Fruit fly (Drosophila melanogaster) whole organism, pupa: ENCODE results near the gene Dbp73D.

Source experiments
- CG10348 ChIP-seq: fragments of 200-800 bp; sonication (Bioruptor generic); IDR thresholded peaks from 2 replicates; pipeline ENCODE4 v1.3.6; 2022; ENCODE audit warnings: missing biosample characterization, missing genetic modification characterization
- CG12605 ChIP-seq: fragments of 200-800 bp; sonication (Bioruptor generic); IDR thresholded peaks from 2 replicates; pipeline ENCODE4 v1.3.6; 2022; ENCODE audit warnings: missing biosample characterization, missing genetic modification characterization
- CG13204 ChIP-seq: fragments of 200-800 bp; sonication (Bioruptor generic); optimal IDR thresholded peaks from 2 replicates; lab custom pipeline; 2018; ENCODE audit warnings: missing biosample characterization, mild to moderate bottlenecking, missing genetic modification characterization, moderate library complexity
- CG14655 ChIP-seq: fragments of 200-800 bp; sonication (Bioruptor generic); optimal IDR thresholded peaks from 3 replicates; lab custom pipeline; 2017; ENCODE audit warnings: mild to moderate bottlenecking, missing biosample characterization, missing genetic modification reagents, missing genetic modification characterization
- CG15710 ChIP-seq: fragments of 200-800 bp; sonication (Bioruptor generic); optimal IDR thresholded peaks from 2 replicates; lab custom pipeline; 2018; ENCODE audit warnings: missing biosample characterization, mild to moderate bottlenecking, missing genetic modification characterization, moderate library complexity
- CG17806 ChIP-seq: fragments of 200-800 bp; sonication (Bioruptor generic); optimal IDR thresholded peaks from 2 replicates; lab custom pipeline; 2018; ENCODE audit warnings: missing biosample characterization, mild to moderate bottlenecking, missing genetic modification characterization, moderate library complexity
- CG32121 ChIP-seq: fragments of 200-800 bp; sonication (Bioruptor generic); IDR thresholded peaks from 2 replicates; pipeline ENCODE4 v1.3.6; 2022; ENCODE audit warnings: missing biosample characterization, missing genetic modification characterization
- CG34367 ChIP-seq: fragments of 200-800 bp; sonication (Bioruptor generic); optimal IDR thresholded peaks from 2 replicates; lab custom pipeline; 2018; ENCODE audit warnings: missing biosample characterization, mild to moderate bottlenecking, missing genetic modification characterization
- CG4496 ChIP-seq: fragments of 200-800 bp; sonication (Bioruptor generic); IDR thresholded peaks from 3 replicates; pipeline ENCODE4 v1.3.6; 2022; ENCODE audit warnings: missing biosample characterization, missing genetic modification characterization
- CG8159 ChIP-seq: fragments of 200-800 bp; sonication (Bioruptor generic); optimal IDR thresholded peaks from 3 replicates; lab custom pipeline; 2018; ENCODE audit warnings: missing biosample characterization, mild to moderate bottlenecking, missing genetic modification characterization, moderate library complexity
- CG8301 ChIP-seq: fragments of 200-800 bp; sonication (Bioruptor generic); optimal IDR thresholded peaks from 2 replicates; lab custom pipeline; 2018; ENCODE audit warnings: missing biosample characterization, mild to moderate bottlenecking, missing genetic modification characterization
- CG9948 ChIP-seq: fragments of 200-800 bp; sonication (Bioruptor generic); optimal IDR thresholded peaks from 2 replicates; lab custom pipeline; 2018; ENCODE audit warnings: missing biosample characterization, mild to moderate bottlenecking, missing genetic modification characterization, moderate library complexity
- D1 ChIP-seq: fragments of 200-800 bp; sonication (Bioruptor generic); optimal IDR thresholded peaks from 2 replicates; lab custom pipeline; 2018; ENCODE audit warnings: missing biosample characterization, mild to moderate bottlenecking, missing genetic modification characterization, moderate library complexity
- EcR ChIP-seq: fragments of 200-800 bp; sonication (Bioruptor generic); optimal IDR thresholded peaks from 3 replicates; lab custom pipeline; 2019; ENCODE audit warnings: missing biosample characterization, missing genetic modification characterization, mild to moderate bottlenecking, moderate library complexity, missing genetic modification reagents
- Ets98B ChIP-seq: fragments of 200-800 bp; sonication (Bioruptor generic); IDR thresholded peaks from 2 replicates; pipeline ENCODE4 v1.3.6; 2022; ENCODE audit warnings: missing biosample characterization, missing genetic modification characterization
- Pif1A ChIP-seq: fragments of 200-800 bp; sonication (Bioruptor generic); optimal IDR thresholded peaks from 3 replicates; lab custom pipeline; 2016; ENCODE audit warnings: missing biosample characterization, missing genetic modification characterization
- Pif1B ChIP-seq: fragments of 200-800 bp; sonication (Bioruptor generic); optimal IDR thresholded peaks from 3 replicates; lab custom pipeline; 2016; ENCODE audit warnings: missing biosample characterization, missing genetic modification characterization
- Snoo ChIP-seq: fragments of 200-800 bp; sonication (Bioruptor generic); optimal IDR thresholded peaks from 3 replicates; lab custom pipeline; 2017; ENCODE audit warnings: missing biosample characterization, mild to moderate bottlenecking, missing genetic modification characterization, inconsistent platforms
- fd96Ca ChIP-seq: fragments of 200-800 bp; sonication (Bioruptor generic); IDR thresholded peaks from 3 replicates; pipeline ENCODE4 v1.3.6; 2022; ENCODE audit warnings: missing biosample characterization, missing genetic modification characterization
- gl ChIP-seq: fragments of 200-800 bp; sonication (Bioruptor generic); optimal IDR thresholded peaks from 2 replicates; lab custom pipeline; 2018; ENCODE audit warnings: missing biosample characterization, mild to moderate bottlenecking, missing genetic modification characterization
- rn ChIP-seq: fragments of 200-800 bp; sonication (Bioruptor generic); IDR thresholded peaks from 2 replicates; pipeline ENCODE4 v1.3.6; 2022; ENCODE audit warnings: missing biosample characterization, missing genetic modification characterization

Gene Dbp73D

DNA sequence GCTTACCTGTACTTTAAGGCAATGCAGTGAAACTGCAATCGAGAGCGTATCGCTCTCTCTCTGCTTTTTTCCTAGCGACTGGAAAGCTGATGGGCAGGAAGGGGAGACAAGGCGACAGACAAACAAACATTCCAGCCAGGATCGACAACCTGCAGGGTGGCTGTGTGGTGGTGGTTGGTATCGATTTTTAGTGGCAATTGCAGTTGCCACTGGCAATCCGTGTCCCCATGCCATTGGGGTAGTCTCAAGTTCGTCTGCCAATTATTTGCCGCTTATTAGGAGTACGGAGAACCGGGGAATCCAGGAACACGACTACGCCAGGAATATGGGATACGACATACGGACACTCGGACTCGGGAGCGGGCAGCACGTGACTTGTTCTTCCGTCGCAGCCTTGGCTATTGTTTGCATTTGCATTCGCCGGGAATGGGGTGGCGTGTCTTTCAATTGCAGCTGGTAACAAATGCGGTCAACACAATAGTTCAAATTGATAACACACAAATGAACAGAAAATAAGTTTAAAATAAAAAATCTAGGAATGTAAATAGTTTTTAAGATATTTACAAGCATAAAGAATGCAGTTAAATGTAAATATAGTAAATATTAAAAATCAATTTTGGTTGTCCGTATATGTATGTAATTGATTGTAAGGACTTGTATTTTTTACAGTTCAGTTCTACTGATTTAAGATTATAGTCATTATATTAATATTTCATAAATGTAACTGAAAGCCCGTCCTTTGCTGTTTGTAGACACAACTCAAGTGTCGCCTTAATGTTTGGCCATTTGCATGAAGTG lies 16.2 kb upstream of the Dbp73D start:
- no peak for TF ChIP-seq fd96Ca (GFP tag; lab: Robert Waterston, UW)
- TF ChIP-seq CG32121 = no peak
- TF ChIP-seq Pif1B (GFP tag; lab: Kevin White, UChicago) = no peak
- TF ChIP-seq rn (GFP tag; lab: Robert Waterston, UW) = no peak
- TF ChIP-seq CG12605 (GFP tag; lab: Robert Waterston, UW) = no peak
- peak; percentile 67 for TF ChIP-seq CG9948 (tag; lab: Kevin White, UChicago)
- TF ChIP-seq CG8159 = peak; percentile 37
- TF ChIP-seq CG34367 (tag; lab: Kevin White, UChicago) = no peak
- TF ChIP-seq CG4496 (GFP tag; lab: Robert Waterston, UW) = no peak; the same call in 2 of the 3 replicates
- TF ChIP-seq CG10348 (GFP tag; lab: Robert Waterston, UW) = no peak
- TF ChIP-seq Ets98B = no peak
- TF ChIP-seq CG13204 (GFP tag; lab: Kevin White, UChicago) = no peak
- no peak for TF ChIP-seq EcR (GFP tag; lab: Kevin White, UChicago)
- peak; percentile 31 for TF ChIP-seq CG14655 (GFP tag; lab: Kevin White, UChicago)
- TF ChIP-seq Pif1A (GFP tag; lab: Kevin White, UChicago) = no peak
- no peak for TF ChIP-seq gl (tag; lab: Kevin White, UChicago)
- TF ChIP-seq CG15710 = peak; percentile 20
- peak; percentile 54 for TF ChIP-seq CG8301
- no peak for TF ChIP-seq CG17806 (tag; lab: Kevin White, UChicago)

DNA sequence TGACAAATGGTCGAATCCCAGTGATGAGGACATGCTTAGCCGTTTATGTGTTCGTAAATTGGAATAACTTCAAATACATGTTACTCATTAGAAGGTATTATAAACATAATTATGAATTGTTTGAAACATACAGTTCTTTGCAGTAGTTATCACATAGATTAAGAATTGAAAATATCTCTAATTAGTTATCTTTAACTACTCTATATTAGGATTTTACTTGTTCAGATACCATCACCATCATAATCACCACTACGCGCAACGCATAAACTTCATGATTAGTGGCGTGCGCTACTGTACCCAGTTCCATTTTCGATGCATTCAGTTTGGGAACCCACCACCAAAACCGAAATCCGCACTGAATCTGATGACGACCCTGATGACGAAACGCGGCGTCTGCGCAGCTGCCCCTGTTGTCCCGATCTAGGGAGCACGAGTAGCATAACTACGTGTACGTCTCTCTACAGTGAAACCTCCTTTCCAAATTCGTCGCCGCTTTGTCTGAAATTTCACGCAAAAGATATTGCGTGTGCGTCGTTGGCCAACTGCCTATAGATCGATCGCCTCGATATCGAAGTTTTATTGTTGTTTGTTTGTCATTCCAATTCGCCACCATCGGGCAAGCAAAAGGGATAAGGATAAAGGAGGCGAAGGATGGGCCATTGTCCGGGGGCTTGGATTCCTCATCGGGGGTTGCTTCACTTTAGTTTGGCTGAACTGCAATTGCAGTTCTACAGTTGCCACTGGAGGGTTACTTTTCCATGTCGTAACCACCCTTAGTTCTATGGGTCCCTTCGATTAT lies 13.5 kb upstream of the Dbp73D start:
- TF ChIP-seq CG32121 (no peak), Pif1B (GFP tag; lab: Kevin White, UChicago) (no peak), rn (GFP tag; lab: Robert Waterston, UW) (no peak), gl (tag; lab: Kevin White, UChicago) (no peak), CG13204 (GFP tag; lab: Kevin White, UChicago) (no peak)

DNA sequence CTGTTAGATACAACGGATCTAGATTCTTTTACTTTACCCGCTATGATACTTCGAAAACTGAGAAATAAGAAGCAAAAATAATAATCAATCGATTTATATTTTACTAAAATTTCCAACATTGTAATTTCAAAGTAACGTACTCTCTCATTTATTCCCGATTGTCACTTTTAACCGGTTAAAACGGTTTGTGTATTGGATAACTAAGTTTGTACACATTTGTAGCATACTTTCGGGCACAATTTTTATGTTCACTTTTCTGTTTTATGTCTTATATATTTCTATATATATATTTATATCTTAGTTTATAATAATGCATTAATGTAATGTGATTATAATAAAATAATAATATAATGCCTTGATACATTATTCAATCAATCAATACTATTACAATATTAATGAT lies 11.0 kb upstream of the Dbp73D start:
- TF ChIP-seq CG10348 (GFP tag; lab: Robert Waterston, UW) = no peak
- TF ChIP-seq CG4496 (GFP tag; lab: Robert Waterston, UW) = no peak
- peak; percentile 67 for TF ChIP-seq D1
- no peak for TF ChIP-seq CG8159

DNA sequence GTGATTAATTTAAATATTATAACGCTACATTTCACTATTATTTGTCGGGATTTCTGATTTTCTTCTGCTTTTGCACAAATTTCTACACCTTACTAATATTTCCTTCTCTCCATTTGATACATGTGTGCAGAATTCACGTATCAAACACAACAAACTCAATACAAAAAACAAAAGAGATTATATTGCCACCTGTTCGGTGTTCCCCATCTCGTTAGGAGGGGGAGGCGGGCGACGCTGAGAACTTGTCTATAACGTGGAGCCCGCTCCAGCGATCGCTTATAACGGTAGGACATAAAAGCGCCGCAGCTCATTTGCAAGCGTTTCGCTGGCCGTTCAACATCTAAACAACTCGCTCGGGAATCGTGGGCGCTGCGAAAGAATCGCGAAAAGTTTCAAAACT lies 2.6 kb upstream of the Dbp73D start, which contains the start of gene CG9701:
Gene CG9701, plus strand, starts transcription at position 301 of the 400 bp plus-strand sequence.
- no peak for TF ChIP-seq CG12605 (GFP tag; lab: Robert Waterston, UW)
- no peak for TF ChIP-seq CG10348 (GFP tag; lab: Robert Waterston, UW)
- no peak for TF ChIP-seq Snoo (tag; lab: Kevin White, UChicago)
- TF ChIP-seq gl (tag; lab: Kevin White, UChicago) = no peak
- no peak for TF ChIP-seq rn (GFP tag; lab: Robert Waterston, UW)
- TF ChIP-seq CG14655 (GFP tag; lab: Kevin White, UChicago) = no peak
- no peak for TF ChIP-seq CG8159
- no peak for TF ChIP-seq D1
- no peak for TF ChIP-seq CG17806 (tag; lab: Kevin White, UChicago)
- no peak for TF ChIP-seq Pif1B (GFP tag; lab: Kevin White, UChicago)
- no peak for TF ChIP-seq Ets98B
- TF ChIP-seq Pif1A (GFP tag; lab: Kevin White, UChicago) = no peak

DNA sequence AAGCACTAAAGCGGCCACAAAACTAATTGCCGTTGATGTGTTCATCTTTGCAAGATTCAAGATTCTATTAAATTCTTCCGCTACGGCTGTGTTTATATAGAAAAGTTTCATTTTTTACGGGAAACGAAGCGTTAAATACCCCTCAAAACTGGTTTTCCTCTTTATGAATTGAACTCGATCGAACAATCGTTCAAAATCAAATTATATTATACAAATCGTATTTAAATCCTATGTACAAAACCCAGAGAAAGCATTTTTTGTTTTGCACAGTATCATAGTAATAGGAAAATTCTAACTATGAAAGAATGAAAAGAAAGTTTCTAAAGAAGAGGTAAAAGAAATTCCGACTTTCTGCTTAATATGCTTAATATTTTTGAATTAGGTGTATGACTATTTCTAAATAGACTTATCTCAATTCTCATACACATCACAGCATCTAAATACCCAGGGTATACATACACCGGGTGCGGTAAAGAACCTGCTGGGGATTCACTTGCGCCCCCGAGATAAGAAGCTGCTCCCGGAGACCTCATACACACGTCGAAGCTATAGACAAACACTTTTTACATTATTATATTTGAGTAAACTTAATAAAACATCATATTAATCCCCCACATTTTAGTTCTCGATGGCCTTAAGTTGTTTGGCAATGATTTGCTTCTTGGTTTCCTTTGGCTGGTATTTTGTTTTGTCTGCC lies 2.5 kb downstream of the Dbp73D start, which contains the start of gene PGRP-SB1:
Gene PGRP-SB1, minus strand, starts transcription at position 51 of the 697 bp plus-strand sequence.
- TF ChIP-seq fd96Ca (GFP tag; lab: Robert Waterston, UW) (no peak), CG10348 (GFP tag; lab: Robert Waterston, UW) (no peak), CG14655 (GFP tag; lab: Kevin White, UChicago) (no peak), rn (GFP tag; lab: Robert Waterston, UW) (no peak), CG4496 (GFP tag; lab: Robert Waterston, UW) (no peak), gl (tag; lab: Kevin White, UChicago) (no peak), Snoo (tag; lab: Kevin White, UChicago) (no peak), CG12605 (GFP tag; lab: Robert Waterston, UW) (no peak), CG13204 (GFP tag; lab: Kevin White, UChicago) (no peak), Ets98B (no peak), CG8159 (no peak), CG9948 (tag; lab: Kevin White, UChicago) (no peak), Pif1A (GFP tag; lab: Kevin White, UChicago) (no peak), CG8301 (no peak), CG32121 (no peak), CG15710 (no peak), D1 (no peak), CG34367 (tag; lab: Kevin White, UChicago) (no peak)
